Worm (Caenorhabditis elegans): ENCODE data around the gene C04C3.6.

Gene C04C3.6

DNA sequence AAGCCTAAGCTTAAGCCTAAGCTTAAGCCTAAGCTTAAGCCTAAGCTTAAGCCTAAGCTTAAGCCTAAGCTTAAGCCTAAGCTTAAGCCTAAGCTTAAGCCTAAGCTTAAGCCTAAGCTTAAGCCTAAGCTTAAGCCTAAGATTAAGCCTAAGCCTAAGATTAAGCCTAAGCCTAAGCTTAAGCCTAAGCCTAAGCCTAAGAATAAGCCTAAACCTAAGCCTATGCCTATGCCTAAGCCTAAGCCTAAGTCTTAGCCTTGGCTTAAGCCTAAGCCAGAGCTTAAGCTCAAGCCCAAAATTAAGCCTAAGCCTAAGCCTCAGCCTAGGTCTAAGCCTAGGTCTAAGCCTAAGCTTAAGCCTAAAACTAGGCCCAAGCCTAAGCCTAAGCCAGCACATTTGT lies 33.0 kb upstream of the C04C3.6 start:
- peak; percentile 71 for TF ChIP-seq ham-2 (GFP tag; optimal IDR thresholded peaks at IDR 0.05)

DNA sequence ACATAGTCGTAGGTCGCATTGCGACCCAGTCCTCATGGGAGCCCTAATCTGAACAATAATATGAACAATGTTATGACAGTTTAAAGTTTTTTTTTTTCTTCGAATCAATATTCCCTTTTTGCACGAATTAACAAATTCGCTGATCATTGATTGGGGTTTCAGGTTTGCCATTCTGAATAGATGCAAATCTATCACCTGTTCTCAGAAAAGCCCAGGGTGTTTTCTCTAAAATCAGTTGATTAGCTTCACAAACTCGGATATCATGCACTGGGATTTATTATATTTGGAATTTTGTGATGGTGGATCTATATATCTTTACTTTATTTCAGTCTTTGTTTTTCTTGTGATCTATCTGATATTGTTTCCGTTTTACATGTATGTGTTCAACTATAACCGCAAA lies 30.9 kb upstream of the C04C3.6 start, which contains the start of gene srz-23:
srz-23 (plus strand) TSS at position 263 of the 400 bp plus-strand sequence.
- TF ChIP-seq sem-2 (GFP tag; optimal IDR thresholded peaks at IDR 0.05): no peak
- no peak for TF ChIP-seq drap-1 (GFP tag; optimal IDR thresholded peaks at IDR 0.05)
- no peak for TF ChIP-seq mls-2 (tag; optimal IDR thresholded peaks at IDR 0.05)
- TF ChIP-seq ztf-11 (tag; optimal IDR thresholded peaks at IDR 0.05): no peak
- TF ChIP-seq blmp-1 (tag; optimal IDR thresholded peaks at IDR 0.05): no peak

DNA sequence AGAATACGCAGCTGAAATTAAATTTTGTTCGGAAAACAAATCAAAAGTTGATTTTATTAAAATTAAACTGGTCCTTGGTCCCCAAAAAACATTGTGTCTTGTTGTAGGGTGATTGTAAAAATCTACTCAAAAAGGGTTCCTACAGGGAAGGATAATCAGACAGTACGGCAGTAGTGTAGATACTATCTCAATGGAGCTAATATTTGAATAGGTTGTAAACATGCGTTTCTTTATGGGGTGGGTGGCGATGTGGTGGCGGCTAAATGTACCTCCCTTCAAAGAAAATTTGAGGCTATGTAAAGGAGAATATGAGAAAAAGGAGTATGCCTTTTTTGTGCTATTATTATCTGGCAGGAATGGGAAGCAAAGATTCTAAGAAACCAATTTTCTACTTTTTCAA lies 30.1 kb upstream of the C04C3.6 start:
- TF ChIP-seq mls-2 (tag; optimal IDR thresholded peaks at IDR 0.05) (no peak), pha-4 (tag; optimal IDR thresholded peaks at IDR 0.05) (no peak), bed-3 (GFP tag; optimal IDR thresholded peaks at IDR 0.05) (no peak)

DNA sequence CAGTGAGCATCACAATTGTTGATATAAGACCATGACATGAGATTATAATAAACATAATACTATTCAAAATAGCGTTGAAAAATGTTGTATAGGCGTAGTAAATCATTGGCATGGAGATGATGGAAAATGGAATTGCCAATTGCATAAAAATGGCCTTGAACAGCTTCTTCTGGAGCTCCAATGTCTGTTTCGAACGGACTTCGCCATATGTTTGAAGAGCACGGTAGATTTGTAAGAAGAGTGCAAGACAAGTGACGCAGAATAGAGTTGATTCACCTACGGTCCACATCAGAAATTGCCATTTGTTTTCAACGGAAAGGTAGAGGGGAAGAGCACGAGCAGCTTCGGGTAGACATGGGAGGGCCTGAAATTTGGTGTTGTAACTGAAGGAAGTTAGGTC lies 24.9 kb upstream of the C04C3.6 start:
- TF ChIP-seq drap-1 (GFP tag; optimal IDR thresholded peaks at IDR 0.05): no peak
- no peak for TF ChIP-seq snpc-4 (tag; optimal IDR thresholded peaks at IDR 0.05)
- no peak for TF ChIP-seq elt-1 (tag; optimal IDR thresholded peaks at IDR 0.05; ENCODE audit: borderline replicate concordance, insufficient read depth)
- TF ChIP-seq ceh-43 (GFP tag; optimal IDR thresholded peaks at IDR 0.05): no peak
- no peak for TF ChIP-seq unc-39 (tag; optimal IDR thresholded peaks at IDR 0.05)
- no peak for TF ChIP-seq nhr-28 (tag; optimal IDR thresholded peaks at IDR 0.05)
- no peak for TF ChIP-seq ham-2 (GFP tag; optimal IDR thresholded peaks at IDR 0.05)
- TF ChIP-seq ztf-11 (tag; optimal IDR thresholded peaks at IDR 0.05): no peak
- TF ChIP-seq zip-8 (tag; optimal IDR thresholded peaks at IDR 0.05): no peak
- TF ChIP-seq elt-3 (tag; optimal IDR thresholded peaks at IDR 0.05): no peak
- no peak for TF ChIP-seq lin-13 (tag; optimal IDR thresholded peaks at IDR 0.05)
- TF ChIP-seq sem-2 (GFP tag; optimal IDR thresholded peaks at IDR 0.05): no peak
- TF ChIP-seq mls-2 (tag; optimal IDR thresholded peaks at IDR 0.05): no peak
- TF ChIP-seq pha-4 (tag; optimal IDR thresholded peaks at IDR 0.05): no peak
- TF ChIP-seq sptf-1 (tag; optimal IDR thresholded peaks at IDR 0.05): no peak
- no peak for TF ChIP-seq flh-1 (GFP tag; optimal IDR thresholded peaks at IDR 0.05)
- no peak for TF ChIP-seq nhr-237 (tag; optimal IDR thresholded peaks at IDR 0.05)
- no peak for TF ChIP-seq blmp-1 (tag; optimal IDR thresholded peaks at IDR 0.05)
- no peak for TF ChIP-seq ces-1 (GFP tag; optimal IDR thresholded peaks at IDR 0.05)
- no peak for TF ChIP-seq hlh-1 (tag; optimal IDR thresholded peaks at IDR 0.05)

DNA sequence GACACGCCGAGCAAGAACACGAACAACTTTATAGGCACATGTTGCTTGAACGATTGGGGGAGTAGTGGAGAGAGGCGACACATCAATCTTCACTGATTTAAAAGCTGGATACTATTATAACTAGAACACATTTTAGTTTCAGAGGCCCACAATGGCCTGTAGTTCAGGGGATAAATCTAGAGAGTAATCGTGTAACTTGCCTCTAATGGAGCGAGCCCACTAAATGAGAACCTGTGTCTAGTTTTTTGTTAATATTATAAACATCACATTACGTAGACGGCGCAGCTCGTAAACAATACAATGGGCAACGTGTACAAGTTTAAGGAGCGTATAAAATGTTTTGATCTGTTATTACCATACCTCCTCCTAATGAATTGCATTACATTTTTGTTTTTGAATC lies 22.2 kb upstream of the C04C3.6 start, which contains the start of gene F58E2.5:
F58E2.5 (plus strand) TSS at position 301 of the 400 bp plus-strand sequence.
- TF ChIP-seq hlh-1 (tag; optimal IDR thresholded peaks at IDR 0.05) (no peak), mls-2 (tag; optimal IDR thresholded peaks at IDR 0.05) (no peak), lin-13 (tag; optimal IDR thresholded peaks at IDR 0.05) (no peak), M03D4.4 (tag; optimal IDR thresholded peaks at IDR 0.05) (no peak), sem-2 (GFP tag; optimal IDR thresholded peaks at IDR 0.05) (no peak), unc-62 (GFP tag; optimal IDR thresholded peaks at IDR 0.05) (no peak), sptf-1 (tag; optimal IDR thresholded peaks at IDR 0.05) (no peak), zip-8 (tag; optimal IDR thresholded peaks at IDR 0.05) (no peak), nhr-237 (tag; optimal IDR thresholded peaks at IDR 0.05) (no peak), pha-4 (tag; optimal IDR thresholded peaks at IDR 0.05) (no peak), tbx-8 (GFP tag; optimal IDR thresholded peaks at IDR 0.05) (no peak), drap-1 (GFP tag; optimal IDR thresholded peaks at IDR 0.05) (no peak), ceh-43 (GFP tag; optimal IDR thresholded peaks at IDR 0.05) (no peak), blmp-1 (tag; optimal IDR thresholded peaks at IDR 0.05) (no peak), ham-2 (GFP tag; optimal IDR thresholded peaks at IDR 0.05) (no peak), ces-1 (GFP tag; optimal IDR thresholded peaks at IDR 0.05) (no peak), nhr-76 (tag; optimal IDR thresholded peaks at IDR 0.05) (no peak), ztf-11 (tag; optimal IDR thresholded peaks at IDR 0.05) (no peak), nhr-12 (tag; optimal IDR thresholded peaks at IDR 0.05) (no peak), elt-3 (tag; optimal IDR thresholded peaks at IDR 0.05) (no peak)

DNA sequence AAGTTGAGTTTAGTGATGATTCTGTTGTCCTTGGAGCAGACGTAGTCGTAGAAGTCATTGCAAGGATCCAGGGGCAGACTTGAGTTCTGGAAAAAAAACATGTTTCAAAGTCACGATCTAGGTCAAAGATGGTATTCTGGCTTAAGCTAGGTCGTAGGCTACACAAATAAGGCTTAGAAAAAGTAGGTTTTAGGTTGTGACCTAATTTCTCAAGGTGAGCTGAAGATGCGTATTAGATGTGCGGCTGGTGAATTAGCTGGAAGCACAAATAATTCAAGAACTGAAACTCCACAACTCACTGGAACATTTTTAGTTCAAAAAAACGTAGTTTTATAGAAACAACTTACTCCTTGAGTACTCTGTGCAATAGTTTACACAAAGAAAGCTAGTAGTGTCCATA lies 21.7 kb upstream of the C04C3.6 start, which contains the start of gene F09D12.2:
F09D12.2 (minus strand) TSS at position 101 of the 400 bp plus-strand sequence.
- TF ChIP-seq unc-62 (GFP tag; optimal IDR thresholded peaks at IDR 0.05) (no peak), pha-4 (tag; optimal IDR thresholded peaks at IDR 0.05) (no peak), sem-2 (GFP tag; optimal IDR thresholded peaks at IDR 0.05) (no peak), flh-1 (GFP tag; optimal IDR thresholded peaks at IDR 0.05) (no peak), unc-120 (tag; optimal IDR thresholded peaks at IDR 0.05; ENCODE audit: poor library complexity, severe bottlenecking) (no peak), bed-3 (GFP tag; optimal IDR thresholded peaks at IDR 0.05) (no peak), mab-5 (tag; optimal IDR thresholded peaks at IDR 0.05) (no peak), nhr-237 (tag; optimal IDR thresholded peaks at IDR 0.05) (no peak), nhr-12 (tag; optimal IDR thresholded peaks at IDR 0.05) (no peak), unc-39 (tag; optimal IDR thresholded peaks at IDR 0.05) (no peak), ceh-39 (tag; optimal IDR thresholded peaks at IDR 0.05) (no peak), ceh-43 (GFP tag; optimal IDR thresholded peaks at IDR 0.05) (no peak), elt-1 (tag; optimal IDR thresholded peaks at IDR 0.05; ENCODE audit: borderline replicate concordance, insufficient read depth) (no peak), ces-1 (GFP tag; optimal IDR thresholded peaks at IDR 0.05) (no peak), elt-3 (tag; optimal IDR thresholded peaks at IDR 0.05) (no peak), ztf-11 (tag; optimal IDR thresholded peaks at IDR 0.05) (no peak), nhr-28 (tag; optimal IDR thresholded peaks at IDR 0.05) (no peak), blmp-1 (tag; optimal IDR thresholded peaks at IDR 0.05) (no peak), hlh-1 (tag; optimal IDR thresholded peaks at IDR 0.05) (no peak), lin-32 (GFP tag; optimal IDR thresholded peaks at IDR 0.05) (no peak)

Measured in whole organism, mixed stage, embryonic.